Worm (Caenorhabditis elegans): ENCODE results near the gene cnp-3.

The cnp-3 gene

ce11 chrX:17107670-17108069 is 30.2 kb downstream of the cnp-3 start, which contains the start of gene lido-4:
Gene lido-4 (minus strand): TSS chrX:17107770.
- TF ChIP-seq elt-1 (tag; optimal IDR thresholded peaks at IDR 0.05), result no peak
- TF ChIP-seq nhr-25 (tag; optimal IDR thresholded peaks at IDR 0.05), result no peak
- no peak for TF ChIP-seq sma-9 (GFP tag; optimal IDR thresholded peaks at IDR 0.05)
- TF ChIP-seq sma-9 (tag; optimal IDR thresholded peaks at IDR 0.05), result no peak
- no peak for TF ChIP-seq sem-4 (tag; optimal IDR thresholded peaks at IDR 0.05)
- TF ChIP-seq nhr-237 (tag; optimal IDR thresholded peaks at IDR 0.05), result no peak
- no peak for TF ChIP-seq lin-39 (tag; optimal IDR thresholded peaks at IDR 0.05)
- no peak for TF ChIP-seq snpc-4 (tag; optimal IDR thresholded peaks at IDR 0.05)
- TF ChIP-seq alr-1 (tag; optimal IDR thresholded peaks at IDR 0.05), result no peak
- no peak for TF ChIP-seq fos-1 (tag; optimal IDR thresholded peaks at IDR 0.05)
- no peak for TF ChIP-seq ztf-11 (tag; optimal IDR thresholded peaks at IDR 0.05)
- no peak for TF ChIP-seq peb-1 (tag; optimal IDR thresholded peaks at IDR 0.05)
- TF ChIP-seq R02D3.7 (tag; optimal IDR thresholded peaks at IDR 0.05), result no peak

ce11 chrX:17100656-17101055 is 37.3 kb downstream of the cnp-3 start, which contains the start of gene lido-2:
Gene lido-2 (minus strand): TSS chrX:17100756.
- TF ChIP-seq mab-5 (tag; optimal IDR thresholded peaks at IDR 0.05) (no peak), lin-11 (tag; optimal IDR thresholded peaks at IDR 0.05) (no peak), lin-13 (GFP tag; optimal IDR thresholded peaks at IDR 0.05) (no peak), nhr-6 (tag; optimal IDR thresholded peaks at IDR 0.05) (no peak), ceh-82 (tag; optimal IDR thresholded peaks at IDR 0.05) (no peak), nhr-77 (tag; optimal IDR thresholded peaks at IDR 0.05) (no peak)

- TF ChIP-seq mdl-1 (tag; optimal IDR thresholded peaks at IDR 0.05) (no peak), lin-13 (GFP tag; optimal IDR thresholded peaks at IDR 0.05) (no peak), elt-1 (tag; optimal IDR thresholded peaks at IDR 0.05) (peak; percentile 35), crh-2 (tag; optimal IDR thresholded peaks at IDR 0.05) (no peak), sma-9 (GFP tag; optimal IDR thresholded peaks at IDR 0.05) (peak; percentile 9), sma-9 (tag; optimal IDR thresholded peaks at IDR 0.05) (no peak), unc-62 (GFP tag; optimal IDR thresholded peaks at IDR 0.05) (no peak), sma-3 (GFP tag; optimal IDR thresholded peaks at IDR 0.05) (no peak), gmeb-1 (tag; optimal IDR thresholded peaks at IDR 0.05) (no peak), C34F6.9 (tag; optimal IDR thresholded peaks at IDR 0.05) (no peak), nhr-12 (tag; optimal IDR thresholded peaks at IDR 0.05) (no peak), elt-3 (tag; optimal IDR thresholded peaks at IDR 0.05) (no peak), dmd-4 (tag; optimal IDR thresholded peaks at IDR 0.05) (no peak)
Measured at ce11 chrX:17096508-17097234, 41.2 kb downstream of the cnp-3 start, which contains the start of gene lido-1. Gene lido-1 (minus strand): TSS chrX:17096558.

ce11 chrX:17093199-17093598 is 44.7 kb downstream of the cnp-3 start, which contains the start of gene C08A9.3:
Gene C08A9.3 (minus strand): TSS chrX:17093299.
- TF ChIP-seq snpc-4 (tag; optimal IDR thresholded peaks at IDR 0.05) (no peak), lin-11 (tag; optimal IDR thresholded peaks at IDR 0.05) (no peak), nhr-10 (tag; optimal IDR thresholded peaks at IDR 0.05) (no peak), unc-39 (tag; optimal IDR thresholded peaks at IDR 0.05) (no peak), skn-1 (tag; optimal IDR thresholded peaks at IDR 0.05) (no peak), ceh-82 (tag; optimal IDR thresholded peaks at IDR 0.05) (no peak), gmeb-1 (tag; optimal IDR thresholded peaks at IDR 0.05) (no peak), sma-3 (GFP tag; optimal IDR thresholded peaks at IDR 0.05) (no peak), ztf-1 (GFP tag; conservative IDR thresholded peaks at IDR 0.05) (no peak), lin-13 (GFP tag; optimal IDR thresholded peaks at IDR 0.05) (no peak), R02D3.7 (tag; optimal IDR thresholded peaks at IDR 0.05) (no peak), mbf-1 (tag; optimal IDR thresholded peaks at IDR 0.05) (no peak), blmp-1 (tag; optimal IDR thresholded peaks at IDR 0.05; ENCODE audit: insufficient read depth) (no peak)

- TF ChIP-seq blmp-1 (tag; optimal IDR thresholded peaks at IDR 0.05; ENCODE audit: insufficient read depth) (no peak), lin-11 (tag; optimal IDR thresholded peaks at IDR 0.05) (no peak), elt-3 (tag; optimal IDR thresholded peaks at IDR 0.05) (no peak), unc-62 (GFP tag; optimal IDR thresholded peaks at IDR 0.05) (no peak), F13H6.1 (tag; optimal IDR thresholded peaks at IDR 0.05) (no peak), R02D3.7 (tag; optimal IDR thresholded peaks at IDR 0.05) (no peak), skn-1 (tag; optimal IDR thresholded peaks at IDR 0.05) (no peak), ztf-11 (tag; optimal IDR thresholded peaks at IDR 0.05) (no peak), sma-3 (GFP tag; optimal IDR thresholded peaks at IDR 0.05) (no peak)
Measured at ce11 chrX:17092416-17092815, 45.5 kb downstream of the cnp-3 start, which contains the start of gene sod-3. Gene sod-3 (plus strand): TSS chrX:17092753.
